Fruit fly (Drosophila melanogaster): ENCODE data around the gene CG12502.

Gene CG12502

DNA sequence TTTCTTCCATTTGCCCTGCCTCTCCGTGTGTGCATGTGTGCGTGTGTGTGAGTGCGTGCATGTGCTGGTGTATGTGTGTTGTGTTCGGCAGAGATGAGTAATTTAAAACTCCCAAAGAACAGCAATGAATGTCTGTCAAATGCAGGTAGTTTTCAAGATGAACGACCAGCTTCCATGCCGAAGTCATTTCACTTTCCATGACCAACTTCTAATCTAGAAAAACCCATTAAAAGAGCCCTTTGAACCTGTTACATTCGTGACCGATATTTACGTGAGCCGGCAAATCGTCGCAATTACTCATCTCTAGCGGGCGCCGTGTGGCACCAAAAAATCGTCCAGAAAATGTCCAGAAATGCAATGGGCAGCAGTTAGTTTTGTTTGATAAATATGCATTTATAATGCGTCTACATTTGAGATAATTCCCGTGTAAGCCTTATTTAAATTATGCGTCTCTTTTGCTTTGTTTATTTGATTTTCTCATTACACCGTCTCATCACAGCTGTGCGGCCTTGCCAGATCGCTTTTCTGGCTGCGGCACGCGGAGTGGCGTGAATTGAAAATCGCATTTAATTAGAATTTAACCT lies 7.3 kb downstream of the CG12502 start (continued):
- peak; percentile 9 for TF ChIP-seq CG7839 (tag; optimal IDR thresholded peaks at IDR 0.05)
- TF ChIP-seq CG4404 (GFP tag; IDR thresholded peaks at IDR 0.05): peak; percentile 62
- no peak for TF ChIP-seq seq (GFP tag; IDR thresholded peaks at IDR 0.05)
- TF ChIP-seq CrebB (tag; optimal IDR thresholded peaks at IDR 0.05): no peak
- TF ChIP-seq Dbx (GFP tag; IDR thresholded peaks at IDR 0.05): 0 out of 3 replicates have a peak, but pooled peaks have one; percentile 48
- peak; percentile 7 for TF ChIP-seq exex (tag; optimal IDR thresholded peaks at IDR 0.05)
- peak; percentile 13 for TF ChIP-seq Atf3 (GFP tag; optimal IDR thresholded peaks at IDR 0.05)
- TF ChIP-seq H15 (GFP tag; IDR thresholded peaks at IDR 0.05): no peak
- no peak for TF ChIP-seq CG11695 (GFP tag; IDR thresholded peaks at IDR 0.05)
- TF ChIP-seq CG9609 (GFP tag; optimal IDR thresholded peaks at IDR 0.05): peak; percentile 50
- TF ChIP-seq zfh1 (GFP tag; IDR thresholded peaks at IDR 0.05): 0 out of 3 replicates have a peak, but pooled peaks have one; percentile 34
- no peak for TF ChIP-seq ash1 (GFP tag; optimal IDR thresholded peaks at IDR 0.05)
- TF ChIP-seq nerfin-1 (tag; optimal IDR thresholded peaks at IDR 0.05): no peak
- no peak for TF ChIP-seq br (optimal IDR thresholded peaks at IDR 0.05)
- TF ChIP-seq D (optimal IDR thresholded peaks at IDR 0.05): no peak
- TF ChIP-seq D (GFP tag; optimal IDR thresholded peaks at IDR 0.05): no peak
- TF ChIP-seq Scr (GFP tag; IDR thresholded peaks at IDR 0.05; ENCODE audit: partially characterized antibody): peak; percentile 85
- peak; percentile 65 for TF ChIP-seq Antp (GFP tag; optimal IDR thresholded peaks at IDR 0.05)
- TF ChIP-seq odd (GFP tag; optimal IDR thresholded peaks at IDR 0.05): no peak
- no peak for TF ChIP-seq CG10209 (GFP tag; optimal IDR thresholded peaks at IDR 0.05)
- TF ChIP-seq Dek (tag; optimal IDR thresholded peaks at IDR 0.05): no peak
- TF ChIP-seq CG4730 (GFP tag; IDR thresholded peaks at IDR 0.05): no peak
- TF ChIP-seq zf30C (GFP tag; optimal IDR thresholded peaks at IDR 0.05): no peak
- no peak for TF ChIP-seq CG6654 (GFP tag; optimal IDR thresholded peaks at IDR 0.05)
- TF ChIP-seq crc (GFP tag; optimal IDR thresholded peaks at IDR 0.05): no peak
- TF ChIP-seq CG8290 (GFP tag; optimal IDR thresholded peaks at IDR 0.05): peak; percentile 17
- peak in 1 of 2 experiments; percentile 21 for TF ChIP-seq CG8290 (tag; optimal IDR thresholded peaks at IDR 0.05)
- TF ChIP-seq CG14014 (GFP tag; IDR thresholded peaks at IDR 0.05): no peak
- TF ChIP-seq CG31224 (GFP tag; IDR thresholded peaks at IDR 0.05): no peak
- TF ChIP-seq sqz (GFP tag; optimal IDR thresholded peaks at IDR 0.05): no peak
- TF ChIP-seq CG3065 (GFP tag; optimal IDR thresholded peaks at IDR 0.05): no peak
- TF ChIP-seq CG17912 (GFP tag; optimal IDR thresholded peaks at IDR 0.05): peak; percentile 5
- peak; percentile 24 for TF ChIP-seq da (GFP tag; optimal IDR thresholded peaks at IDR 0.05)

DNA sequence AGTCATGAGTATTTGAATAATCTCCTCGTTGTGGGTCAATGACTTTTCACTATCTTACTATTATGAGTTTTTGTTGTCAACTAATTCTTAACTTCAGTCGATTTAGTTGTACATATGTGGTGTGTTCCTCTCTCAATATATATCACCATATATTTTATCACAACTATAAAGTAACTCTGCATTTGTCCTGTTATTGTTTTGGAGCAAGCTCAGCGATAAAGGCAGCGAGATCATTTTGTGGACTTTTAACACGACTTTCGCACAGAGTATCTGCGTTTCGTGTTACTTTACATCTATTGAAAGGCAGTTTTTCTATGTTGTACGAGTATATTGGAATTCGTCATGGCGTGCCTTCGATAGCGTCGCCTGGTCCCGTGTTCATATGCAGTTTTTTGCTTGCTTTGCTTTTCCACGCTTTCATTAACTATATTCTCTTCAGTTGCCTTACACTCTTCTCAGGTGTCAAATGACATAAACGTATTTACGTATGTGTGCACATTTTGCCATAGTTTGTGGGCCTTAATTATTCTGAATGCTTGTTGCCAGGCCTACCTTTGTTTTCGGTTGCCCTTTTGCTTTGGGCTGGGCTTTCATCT lies 10.3 kb downstream of the CG12502 start:
- TF ChIP-seq Dp (GFP tag; optimal IDR thresholded peaks at IDR 0.05) (no peak), en (GFP tag; optimal IDR thresholded peaks at IDR 0.05) (no peak), Scr (GFP tag; IDR thresholded peaks at IDR 0.05; ENCODE audit: partially characterized antibody) (no peak), CG34224 (GFP tag; IDR thresholded peaks at IDR 0.05; ENCODE audit: partially characterized antibody) (no peak), wdn (GFP tag; IDR thresholded peaks at IDR 0.05) (no peak), sens (GFP tag) (peak; percentile 7), CG12155 (GFP tag; optimal IDR thresholded peaks at IDR 0.05) (no peak), H2.0 (GFP tag; IDR thresholded peaks at IDR 0.05) (no peak), gro (GFP tag; optimal IDR thresholded peaks at IDR 0.05) (no peak), sc (optimal IDR thresholded peaks at IDR 0.05) (no peak), sc (GFP tag; optimal IDR thresholded peaks at IDR 0.05) (no peak), NFAT (GFP tag; IDR thresholded peaks at IDR 0.05) (no peak), emc (GFP tag; optimal IDR thresholded peaks at IDR 0.05) (no peak), org-1 (GFP tag; optimal IDR thresholded peaks at IDR 0.05) (no peak), cas (GFP tag; IDR thresholded peaks at IDR 0.05) (no peak), D19A (tag; optimal IDR thresholded peaks at IDR 0.05) (peak; percentile 89), sim (GFP tag; IDR thresholded peaks at IDR 0.05) (no peak)
